Fruit fly (Drosophila melanogaster) whole organism, adult: ENCODE measurements around the gene bc10.
A peak's percentile ranks its signal among the peaks of the same experiment; 100 is the strongest.

Source experiments
- CG11617 ChIP-seq: fragments of 200-800 bp; sonication (Bioruptor generic); optimal IDR thresholded peaks from 2 replicates; lab custom pipeline; 2017; ENCODE audit warnings: mild to moderate bottlenecking, missing biosample characterization, missing genetic modification reagents, missing genetic modification characterization
- CG12768 ChIP-seq: fragments of 200-800 bp; sonication (Bioruptor generic); optimal IDR thresholded peaks from 2 replicates; lab custom pipeline; 2017; ENCODE audit warnings: missing biosample characterization, missing genetic modification characterization, mild to moderate bottlenecking, moderate library complexity, missing genetic modification reagents
- CG14711 ChIP-seq: fragments of 200-800 bp; sonication (Bioruptor generic); optimal IDR thresholded peaks from 2 replicates; lab custom pipeline; 2018; ENCODE audit warnings: missing biosample characterization, mild to moderate bottlenecking, missing genetic modification characterization, moderate library complexity
- CG1620 ChIP-seq: fragments of 200-800 bp; sonication (Bioruptor generic); optimal IDR thresholded peaks from 2 replicates; lab custom pipeline; 2016; ENCODE audit warnings: missing biosample characterization, missing genetic modification characterization
- CG33017 ChIP-seq: fragments of 200-800 bp; sonication (Bioruptor generic); optimal IDR thresholded peaks from 2 replicates; lab custom pipeline; 2018; ENCODE audit warnings: missing biosample characterization, mild to moderate bottlenecking, missing genetic modification characterization, moderate library complexity
- CG5204 ChIP-seq: fragments of 200-800 bp; sonication (Bioruptor generic); optimal IDR thresholded peaks from 2 replicates; lab custom pipeline; 2016; ENCODE audit warnings: missing biosample characterization, missing genetic modification characterization
- CG7045 ChIP-seq: fragments of 200-800 bp; sonication (Bioruptor generic); optimal IDR thresholded peaks from 2 replicates; lab custom pipeline; 2017; ENCODE audit warnings: missing biosample characterization, mild to moderate bottlenecking, missing genetic modification characterization
- CG7101 ChIP-seq: fragments of 200-800 bp; sonication (Bioruptor generic); optimal IDR thresholded peaks from 2 replicates; lab custom pipeline; 2018; ENCODE audit warnings: missing biosample characterization, mild to moderate bottlenecking, missing genetic modification characterization, moderate library complexity
- Clk ChIP-seq: fragments of 200-800 bp; sonication (Bioruptor generic); optimal IDR thresholded peaks from 2 replicates; lab custom pipeline; 2017; ENCODE audit warnings: missing biosample characterization, missing genetic modification characterization
- Crg-1 ChIP-seq: fragments of 200-800 bp; sonication (Bioruptor generic); optimal IDR thresholded peaks from 2 replicates; lab custom pipeline; 2016; ENCODE audit warnings: missing biosample characterization, missing genetic modification characterization
- Hr96 ChIP-seq: fragments of 200-800 bp; sonication (Bioruptor generic); optimal IDR thresholded peaks from 2 replicates; lab custom pipeline; 2016; ENCODE audit warnings: missing biosample characterization, missing genetic modification characterization
- Mnt ChIP-seq: fragments of 200-800 bp; sonication (Bioruptor generic); optimal IDR thresholded peaks from 2 replicates; lab custom pipeline; 2016; ENCODE audit warnings: missing biosample characterization, mild to moderate bottlenecking, missing genetic modification characterization
- bab1 ChIP-seq: fragments of 200-800 bp; sonication (Bioruptor generic); optimal IDR thresholded peaks from 3 replicates; lab custom pipeline; 2019; ENCODE audit warnings: missing biosample characterization, mild to moderate bottlenecking, missing genetic modification characterization, moderate library complexity
- cic ChIP-seq: fragments of 200-800 bp; sonication (Bioruptor generic); optimal IDR thresholded peaks from 2 replicates; lab custom pipeline; 2017; ENCODE audit warnings: missing biosample characterization, mild to moderate bottlenecking, missing genetic modification characterization, moderate library complexity
- cnc ChIP-seq, 2 experiments: fragments of >200 bp; optimal IDR thresholded peaks; 2 replicates each; lab custom pipeline; 2017
- kay ChIP-seq: fragments of 200-800 bp; sonication (Bioruptor generic); peaks from one replicate; lab custom pipeline; 2016; ENCODE audit warnings: missing biosample characterization, missing genetic modification characterization, borderline replicate concordance
- ovo ChIP-seq: fragments of 200-800 bp; sonication (Bioruptor generic); optimal IDR thresholded peaks from 2 replicates; lab custom pipeline; 2016; ENCODE audit warnings: missing biosample characterization, missing genetic modification characterization
- pad ChIP-seq: fragments of 200-800 bp; sonication (Bioruptor generic); optimal IDR thresholded peaks from 3 replicates; lab custom pipeline; 2017; ENCODE audit warnings: missing biosample characterization, missing genetic modification characterization, mild to moderate bottlenecking, moderate library complexity, missing genetic modification reagents
- tj ChIP-seq: fragments of 200-800 bp; sonication (Bioruptor generic); optimal IDR thresholded peaks from 3 replicates; lab custom pipeline; 2017; ENCODE audit warnings: missing biosample characterization, mild to moderate bottlenecking, missing genetic modification characterization, moderate library complexity
- toe ChIP-seq: fragments of 200-800 bp; sonication (Bioruptor generic); optimal IDR thresholded peaks from 2 replicates; lab custom pipeline; 2016; ENCODE audit warnings: missing biosample characterization, missing genetic modification characterization

The bc10 gene

dm6 chr3L:5581542-5581941 is 16.5 kb downstream of the bc10 start:
- TF ChIP-seq CG7045 (GFP tag; lab: Kevin White, UChicago) = no peak
- no peak for TF ChIP-seq CG33017 (tag; lab: Kevin White, UChicago)
- TF ChIP-seq CG5204 (GFP tag; lab: Kevin White, UChicago) = no peak
- no peak for TF ChIP-seq Hr96 (GFP tag; lab: Kevin White, UChicago)
- TF ChIP-seq kay (GFP tag; lab: Kevin White, UChicago) = no peak
- no peak for TF ChIP-seq bab1 (GFP tag; lab: Kevin White, UChicago)
- TF ChIP-seq tj (GFP tag; lab: Kevin White, UChicago) = no peak
- TF ChIP-seq CG1620 (GFP tag; lab: Kevin White, UChicago) = no peak
- TF ChIP-seq ovo (GFP tag; lab: Kevin White, UChicago) = no peak
- TF ChIP-seq toe (GFP tag; lab: Kevin White, UChicago) = no peak
- TF ChIP-seq CG14711 (tag; lab: Kevin White, UChicago) = no peak
- TF ChIP-seq pad = no peak
- TF ChIP-seq CG11617 = no peak
- TF ChIP-seq Mnt (GFP tag; lab: Kevin White, UChicago) = no peak
- no peak for TF ChIP-seq CG7101 (tag; lab: Kevin White, UChicago)

- TF ChIP-seq kay (GFP tag; lab: Kevin White, UChicago) (no peak), CG7101 (tag; lab: Kevin White, UChicago) (peak; percentile 77), CG5204 (GFP tag; lab: Kevin White, UChicago) (peak; percentile 83), CG33017 (tag; lab: Kevin White, UChicago) (peak; percentile 53), cnc (optimal IDR thresholded peaks at IDR 0.05; lab: Kevin White, UChicago) (no peak), CG12768 (GFP tag; lab: Kevin White, UChicago) (peak; percentile 69), Mnt (GFP tag; lab: Kevin White, UChicago) (peak; percentile 67), ovo (GFP tag; lab: Kevin White, UChicago) (peak; percentile 67), bab1 (GFP tag; lab: Kevin White, UChicago) (peak; percentile 85), Crg-1 (GFP tag; lab: Kevin White, UChicago) (peak; percentile 67), Clk (GFP tag; lab: Kevin White, UChicago) (peak; percentile 71), Hr96 (GFP tag; lab: Kevin White, UChicago) (peak; percentile 79), toe (GFP tag; lab: Kevin White, UChicago) (peak; percentile 91), pad (peak; percentile 63), CG1620 (GFP tag; lab: Kevin White, UChicago) (peak; percentile 82), CG11617 (peak; percentile 51), cic (GFP tag; lab: Kevin White, UChicago) (no peak), tj (GFP tag; lab: Kevin White, UChicago) (peak; percentile 47), CG14711 (tag; lab: Kevin White, UChicago) (peak; percentile 75), CG7045 (GFP tag; lab: Kevin White, UChicago) (peak; percentile 75)
These were observed 18.3 kb downstream of the bc10 start for dm6 chr3L:5583295-5583707.

- TF ChIP-seq Hr96 (GFP tag; lab: Kevin White, UChicago) (no peak), CG14711 (tag; lab: Kevin White, UChicago) (no peak), tj (GFP tag; lab: Kevin White, UChicago) (peak; percentile 91), CG12768 (GFP tag; lab: Kevin White, UChicago) (no peak)
These were observed 27.4 kb downstream of the bc10 start, which contains the start of gene spo for dm6 chr3L:5592437-5592836. Gene spo, minus strand, starts transcription at chr3L:5592571.

- TF ChIP-seq CG12768 (GFP tag; lab: Kevin White, UChicago) = no peak
- TF ChIP-seq CG11617 = no peak
- TF ChIP-seq Crg-1 (GFP tag; lab: Kevin White, UChicago) = no peak
- TF ChIP-seq Hr96 (GFP tag; lab: Kevin White, UChicago) = no peak
- no peak for TF ChIP-seq ovo (GFP tag; lab: Kevin White, UChicago)
- no peak for TF ChIP-seq CG1620 (GFP tag; lab: Kevin White, UChicago)
These were observed 29.2 kb downstream of the bc10 start for dm6 chr3L:5594163-5594715.

dm6 chr3L:5594853-5595593 is 30.0 kb downstream of the bc10 start, which contains the start of the genes Alp10 and Alp9:
Gene Alp10, minus strand, starts transcription at chr3L:5595272.
Gene Alp9, plus strand, starts transcription at chr3L:5595542.
- TF ChIP-seq CG7045 (GFP tag; lab: Kevin White, UChicago) = no peak
- peak; percentile 47 for TF ChIP-seq kay (GFP tag; lab: Kevin White, UChicago)

- no peak for TF ChIP-seq Mnt (GFP tag; lab: Kevin White, UChicago)
- no peak for TF ChIP-seq CG12768 (GFP tag; lab: Kevin White, UChicago)
- no peak for TF ChIP-seq ovo (GFP tag; lab: Kevin White, UChicago)
- no peak for TF ChIP-seq pad
- no peak for TF ChIP-seq Crg-1 (GFP tag; lab: Kevin White, UChicago)
- no peak for TF ChIP-seq CG1620 (GFP tag; lab: Kevin White, UChicago)
- TF ChIP-seq kay (GFP tag; lab: Kevin White, UChicago) = no peak
- TF ChIP-seq cic (GFP tag; lab: Kevin White, UChicago) = no peak
- TF ChIP-seq CG33017 (tag; lab: Kevin White, UChicago) = no peak
These were observed 34.6 kb downstream of the bc10 start, which contains the start of gene CG10591 for dm6 chr3L:5599592-5599991. Gene CG10591, minus strand, starts transcription at chr3L:5599692.
